Fruit fly (Drosophila melanogaster): Measurements from ENCODE around the gene NimC1.

The NimC1 gene

DNA sequence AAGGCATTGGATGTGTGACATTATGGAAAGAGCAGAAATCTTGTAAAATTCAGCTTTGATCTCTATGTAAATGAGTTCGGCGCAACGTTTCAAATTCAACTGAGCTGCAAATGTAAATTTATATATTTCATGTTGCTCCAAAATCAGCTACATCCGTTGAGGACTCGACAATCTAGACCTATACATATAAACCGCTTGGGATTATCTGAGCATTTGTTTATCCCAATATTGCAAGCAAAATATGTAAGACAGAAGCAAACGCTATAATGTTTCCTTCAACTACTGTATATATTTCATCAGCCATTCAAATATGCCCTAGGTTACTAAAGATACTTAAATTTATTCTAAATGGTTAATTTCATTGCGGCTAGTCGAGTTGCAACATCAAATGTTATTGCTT lies at the start of gene NimC1:
Gene NimC1 (minus strand): TSS at position 101 of the 400 bp plus-strand sequence.
- no peak for TF ChIP-seq CG15710 (tag; optimal IDR thresholded peaks at IDR 0.05)

DNA sequence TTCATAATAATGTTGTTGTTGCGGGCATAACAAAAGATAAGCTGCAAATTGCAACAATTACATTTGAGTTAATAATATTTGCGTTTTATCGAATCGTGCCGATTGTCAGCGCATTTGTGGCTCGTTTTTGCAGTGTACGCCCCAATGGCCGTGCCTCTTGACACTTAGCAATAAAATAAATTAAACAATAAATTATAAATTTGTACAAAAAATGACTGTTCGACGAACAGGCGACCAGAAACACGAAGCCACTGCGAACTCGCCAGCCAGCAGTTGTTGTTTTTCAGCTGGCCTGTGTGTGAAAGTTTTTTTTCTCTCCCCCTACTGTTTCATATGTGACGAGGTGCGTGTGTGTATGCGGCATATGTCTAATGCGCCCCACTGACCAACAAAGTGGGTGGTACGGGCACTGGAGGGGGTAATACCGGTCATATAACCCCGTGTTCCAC lies 48.9 kb upstream of the NimC1 start:
- TF ChIP-seq Pif1B (GFP tag; optimal IDR thresholded peaks at IDR 0.05) (peak; percentile 19), rn (GFP tag; IDR thresholded peaks at IDR 0.05) (no peak), CG32121 (GFP tag; IDR thresholded peaks at IDR 0.05) (peak; percentile 40; the same call in 1 of the 2 replicates), fd96Ca (GFP tag; IDR thresholded peaks at IDR 0.05) (peak; percentile 66), CG4496 (GFP tag; IDR thresholded peaks at IDR 0.05) (peak; percentile 25; the same call in 2 of the 3 replicates), Ets98B (GFP tag; IDR thresholded peaks at IDR 0.05) (peak; percentile 40), CG34367 (tag; optimal IDR thresholded peaks at IDR 0.05) (no peak)

dm6 chr2L:14024746-14025105 lies 48.2 kb upstream of the NimC1 start:
- peak; percentile 76 for TF ChIP-seq CG8159 (tag; optimal IDR thresholded peaks at IDR 0.05)
- TF ChIP-seq rn (GFP tag; IDR thresholded peaks at IDR 0.05), result 0 out of 2 replicates have a peak, but pooled peaks have one; percentile 3
- no peak for TF ChIP-seq CG34367 (tag; optimal IDR thresholded peaks at IDR 0.05)
- TF ChIP-seq CG15710 (tag; optimal IDR thresholded peaks at IDR 0.05), result no peak
- no peak for TF ChIP-seq Snoo (tag; optimal IDR thresholded peaks at IDR 0.05)
- peak; percentile 66 for TF ChIP-seq CG8301 (tag; optimal IDR thresholded peaks at IDR 0.05)
- no peak for TF ChIP-seq CG32121 (GFP tag; IDR thresholded peaks at IDR 0.05)
- no peak for TF ChIP-seq CG17806 (tag; optimal IDR thresholded peaks at IDR 0.05)
- TF ChIP-seq Ets98B (GFP tag; IDR thresholded peaks at IDR 0.05), result no peak
- TF ChIP-seq CG9948 (tag; optimal IDR thresholded peaks at IDR 0.05), result peak; percentile 20
- peak; percentile 11; the same call in 1 of the 3 replicates for TF ChIP-seq CG4496 (GFP tag; IDR thresholded peaks at IDR 0.05)
- peak; percentile 65 for TF ChIP-seq CG14655 (GFP tag; optimal IDR thresholded peaks at IDR 0.05)

DNA sequence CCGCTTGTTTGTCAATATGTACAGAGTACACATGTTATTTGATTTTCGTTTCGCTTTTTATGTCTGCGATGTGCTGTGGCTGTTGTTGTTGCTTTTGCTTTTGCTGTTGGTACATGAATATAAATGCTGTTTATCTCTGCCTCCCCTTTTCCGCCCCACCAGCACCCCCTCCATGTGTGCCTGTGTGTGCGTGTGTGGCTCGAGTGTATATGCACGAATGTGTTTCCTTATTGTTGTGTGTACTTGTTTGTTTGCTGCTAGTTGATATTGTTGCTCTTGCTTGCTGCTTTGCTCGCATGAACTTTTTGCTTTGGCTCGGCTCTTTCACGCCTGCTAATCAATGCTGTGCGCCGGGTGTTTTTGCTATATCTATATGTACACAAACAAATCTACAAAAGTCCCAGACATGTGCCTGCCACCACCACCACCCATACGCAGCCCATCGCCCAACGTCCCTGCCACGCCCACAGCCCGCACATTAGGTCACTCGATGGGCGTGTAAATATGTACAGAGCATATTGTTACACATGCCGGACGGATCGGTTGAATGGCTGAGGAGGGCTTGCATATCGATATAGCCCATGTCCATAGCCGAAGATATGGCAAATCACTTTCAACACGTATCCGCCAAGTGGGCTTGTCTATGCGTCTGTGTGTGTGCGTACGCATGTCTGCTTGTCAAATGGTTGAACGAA lies 47.6 kb upstream of the NimC1 start:
- TF ChIP-seq CG15710 (tag; optimal IDR thresholded peaks at IDR 0.05) (peak; percentile 44), Pif1B (GFP tag; optimal IDR thresholded peaks at IDR 0.05) (peak; percentile 80), CG10348 (GFP tag; IDR thresholded peaks at IDR 0.05) (no peak), CG4496 (GFP tag; IDR thresholded peaks at IDR 0.05) (peak; percentile 85), EcR (GFP tag; optimal IDR thresholded peaks at IDR 0.05) (peak; percentile 49), gl (tag; optimal IDR thresholded peaks at IDR 0.05) (peak; percentile 79), CG8301 (tag; optimal IDR thresholded peaks at IDR 0.05) (peak; percentile 64), CG9948 (tag; optimal IDR thresholded peaks at IDR 0.05) (no peak), fd96Ca (GFP tag; IDR thresholded peaks at IDR 0.05) (peak; percentile 89), Pif1A (GFP tag; optimal IDR thresholded peaks at IDR 0.05) (peak; percentile 86), rn (GFP tag; IDR thresholded peaks at IDR 0.05) (peak; percentile 61), Snoo (tag; optimal IDR thresholded peaks at IDR 0.05) (peak; percentile 88), CG8159 (tag; optimal IDR thresholded peaks at IDR 0.05) (peak; percentile 29), CG34367 (tag; optimal IDR thresholded peaks at IDR 0.05) (peak; percentile 69), CG14655 (GFP tag; optimal IDR thresholded peaks at IDR 0.05) (peak; percentile 73), D1 (tag; optimal IDR thresholded peaks at IDR 0.05) (no peak), CG13204 (GFP tag; optimal IDR thresholded peaks at IDR 0.05) (peak; percentile 71), Ets98B (GFP tag; IDR thresholded peaks at IDR 0.05) (peak; percentile 88), CG32121 (GFP tag; IDR thresholded peaks at IDR 0.05) (peak; percentile 90), CG12605 (GFP tag; IDR thresholded peaks at IDR 0.05) (peak; percentile 68), CG17806 (tag; optimal IDR thresholded peaks at IDR 0.05) (peak; percentile 13)

DNA sequence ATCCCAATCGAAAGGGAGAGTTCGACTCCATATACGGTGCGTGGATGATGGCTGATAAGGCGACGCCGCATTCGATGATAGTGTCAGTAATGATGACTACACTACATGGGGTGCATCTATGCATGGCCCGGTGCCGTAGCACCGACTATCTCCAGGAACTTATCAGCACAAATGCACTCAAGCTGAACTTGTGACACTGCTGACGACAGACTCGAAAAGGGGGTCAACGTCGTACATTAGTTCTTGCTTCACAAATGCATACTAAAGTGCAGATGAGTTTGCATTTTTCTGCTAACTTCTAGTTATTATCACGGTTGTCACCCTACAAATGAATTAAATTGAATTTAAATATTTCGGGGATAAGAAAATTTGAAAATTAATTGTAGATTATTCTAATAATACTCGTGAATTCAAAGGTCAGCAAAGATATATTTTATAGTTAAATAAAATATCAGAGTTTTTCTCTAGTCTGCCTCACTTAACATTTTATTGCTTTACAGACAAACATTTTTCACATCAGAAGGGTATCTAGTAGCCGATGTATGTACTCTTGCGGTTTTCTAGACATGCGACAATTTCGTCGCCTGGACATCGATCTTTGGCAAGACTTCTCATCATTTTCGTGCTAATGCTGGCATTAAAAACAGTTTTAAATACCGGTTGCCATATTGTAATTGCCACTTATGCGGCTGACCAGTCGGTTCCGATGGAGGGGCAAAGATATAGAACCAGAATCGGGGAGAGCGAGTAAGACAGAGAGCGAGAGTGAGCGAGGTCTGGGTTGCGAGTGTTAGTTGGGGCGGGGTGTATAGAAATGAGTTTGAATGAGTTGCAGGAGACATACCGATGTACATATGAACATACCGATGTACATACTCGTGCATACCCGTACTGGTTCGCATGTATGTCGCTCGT lies 46.8 kb upstream of the NimC1 start:
- peak; percentile 50 for TF ChIP-seq CG8159 (tag; optimal IDR thresholded peaks at IDR 0.05)
- peak; percentile 42 for TF ChIP-seq CG9948 (tag; optimal IDR thresholded peaks at IDR 0.05)
- TF ChIP-seq CG14655 (GFP tag; optimal IDR thresholded peaks at IDR 0.05), result peak; percentile 33
- peak; percentile 28 for TF ChIP-seq EcR (GFP tag; optimal IDR thresholded peaks at IDR 0.05)
- TF ChIP-seq CG32121 (GFP tag; IDR thresholded peaks at IDR 0.05), result peak; percentile 27; the same call in 1 of the 2 replicates
- TF ChIP-seq gl (tag; optimal IDR thresholded peaks at IDR 0.05), result no peak
- peak; percentile 8 for TF ChIP-seq CG17806 (tag; optimal IDR thresholded peaks at IDR 0.05)
- TF ChIP-seq CG8301 (tag; optimal IDR thresholded peaks at IDR 0.05), result peak; percentile 47
- no peak for TF ChIP-seq rn (GFP tag; IDR thresholded peaks at IDR 0.05)
- peak; percentile 40 for TF ChIP-seq CG15710 (tag; optimal IDR thresholded peaks at IDR 0.05)
- TF ChIP-seq Pif1A (GFP tag; optimal IDR thresholded peaks at IDR 0.05), result no peak
- TF ChIP-seq CG12605 (GFP tag; IDR thresholded peaks at IDR 0.05), result no peak
- TF ChIP-seq Ets98B (GFP tag; IDR thresholded peaks at IDR 0.05), result peak; percentile 4; the same call in 1 of the 2 replicates
- peak; percentile 29 for TF ChIP-seq CG34367 (tag; optimal IDR thresholded peaks at IDR 0.05)
- peak; percentile 19; the same call in 2 of the 3 replicates for TF ChIP-seq CG4496 (GFP tag; IDR thresholded peaks at IDR 0.05)

All from whole organism, pupa.